Worm (Caenorhabditis elegans) whole organism, young adult: ENCODE data around the gene T09A12.1.

Experiments
- C06A6.2 ChIP-seq: fragments of 200-800 bp; sonication (Bioruptor generic); conservative IDR thresholded peaks from 2 replicates; pipeline ENCODE4 v1.3.6; 2022; ENCODE audit warnings: missing genetic modification characterization, missing compliant biosample characterization
- F33H1.4 ChIP-seq: fragments of 200-800 bp; sonication (Bioruptor generic); IDR thresholded peaks from 2 replicates; pipeline ENCODE4 v1.3.6; 2022; ENCODE audit warnings: missing genetic modification reagents, missing genetic modification characterization, missing compliant biosample characterization
- F37B4.10 ChIP-seq: fragments of 200-800 bp; sonication (Bioruptor generic); IDR thresholded peaks from 2 replicates; pipeline ENCODE4 v1.3.6; 2022; ENCODE audit warnings: missing genetic modification characterization, missing compliant biosample characterization
- F39B2.1 ChIP-seq: fragments of 200-800 bp; sonication (Bioruptor generic); IDR thresholded peaks from 2 replicates; pipeline ENCODE4 v1.3.6; 2022; ENCODE audit warnings: missing genetic modification reagents, missing genetic modification characterization, missing compliant biosample characterization
- F55B11.4 ChIP-seq: sonication (generic microtip); optimal IDR thresholded peaks from 2 replicates; lab custom pipeline; 2016; ENCODE audit warnings: missing compliant biosample characterization, missing genetic modification characterization, borderline replicate concordance; ENCODE audit not compliant: insufficient read depth
- F57A8.1 ChIP-seq: fragments of 200-800 bp; sonication (Bioruptor generic); optimal IDR thresholded peaks from 2 replicates; lab custom pipeline; 2018; ENCODE audit warnings: mild to moderate bottlenecking, missing genetic modification characterization, moderate library complexity, missing compliant biosample characterization
- F57C9.4 ChIP-seq: sonication (generic microtip); optimal IDR thresholded peaks from 2 replicates; lab custom pipeline; 2017; ENCODE audit warnings: mild to moderate bottlenecking, missing genetic modification characterization, missing compliant biosample characterization
- T07F8.4 ChIP-seq: sonication (generic microtip); optimal IDR thresholded peaks from 2 replicates; lab custom pipeline; 2016; ENCODE audit warnings: mild to moderate bottlenecking, missing genetic modification characterization, moderate library complexity, missing compliant biosample characterization
- Y53F4B.3 ChIP-seq: fragments of 200-800 bp; sonication (Bioruptor generic); IDR thresholded peaks from 2 replicates; pipeline ENCODE4 v1.3.6; 2022; ENCODE audit warnings: missing genetic modification reagents, missing genetic modification characterization, missing compliant biosample characterization
- atf-7 ChIP-seq: sonication (generic microtip); optimal IDR thresholded peaks from 2 replicates; lab custom pipeline; 2017; ENCODE audit warnings: mild to moderate bottlenecking, missing genetic modification characterization, missing compliant biosample characterization
- attf-5 ChIP-seq: fragments of 200-800 bp; sonication (Bioruptor generic); optimal IDR thresholded peaks from 2 replicates; lab custom pipeline; 2018; ENCODE audit warnings: mild to moderate bottlenecking, missing genetic modification characterization, missing compliant biosample characterization
- bed-2 ChIP-seq: fragments of 200-800 bp; sonication (Bioruptor generic); IDR thresholded peaks from 2 replicates; pipeline ENCODE4 v1.3.6; 2022; ENCODE audit warnings: missing genetic modification reagents, missing genetic modification characterization, missing compliant biosample characterization
- cebp-1 ChIP-seq, 2 experiments: fragments of 200-800 bp in 1 of 2; sonication (Bioruptor generic) in 1 of 2; sonication (generic microtip) in 1 of 2; IDR thresholded peaks in 1 of 2; optimal IDR thresholded peaks in 1 of 2; 2 replicates each; pipeline versions ENCODE4 v1.3.6 to Lab custom; 2017 to 2022; ENCODE audit warnings: missing compliant biosample characterization in 2 of 2, missing genetic modification characterization in 2 of 2, mild to moderate bottlenecking in 1 of 2, missing genetic modification reagents in 1 of 2, moderate library complexity in 1 of 2
- ceh-100 ChIP-seq: fragments of 200-800 bp; sonication (Bioruptor generic); IDR thresholded peaks from 2 replicates; pipeline ENCODE4 v1.3.6; 2022; ENCODE audit warnings: missing genetic modification reagents, missing genetic modification characterization, missing compliant biosample characterization
- ceh-40 ChIP-seq: fragments of 200-800 bp; sonication (Bioruptor generic); IDR thresholded peaks from 2 replicates; pipeline ENCODE4 v1.3.6; 2022; ENCODE audit warnings: missing genetic modification characterization, missing compliant biosample characterization
- ceh-58 ChIP-seq: fragments of 200-800 bp; sonication (Bioruptor generic); IDR thresholded peaks from 2 replicates; pipeline ENCODE4 v1.3.6; 2022; ENCODE audit warnings: missing genetic modification characterization, missing compliant biosample characterization
- ceh-79 ChIP-seq: sonication (generic microtip); optimal IDR thresholded peaks from 2 replicates; lab custom pipeline; 2017; ENCODE audit warnings: mild to moderate bottlenecking, missing genetic modification characterization, missing compliant biosample characterization
- ceh-91 ChIP-seq: fragments of 200-800 bp; sonication (Bioruptor generic); IDR thresholded peaks from 2 replicates; pipeline ENCODE4 v1.3.6; 2022; ENCODE audit warnings: missing genetic modification reagents, missing genetic modification characterization, missing compliant biosample characterization
- dox-1 ChIP-seq: fragments of 200-800 bp; sonication (Bioruptor generic); IDR thresholded peaks from 2 replicates; pipeline ENCODE4 v1.3.6; 2022; ENCODE audit warnings: missing genetic modification reagents, missing genetic modification characterization, missing compliant biosample characterization
- dpff-1 ChIP-seq: sonication (generic microtip); optimal IDR thresholded peaks from 2 replicates; lab custom pipeline; 2017; ENCODE audit warnings: mild to moderate bottlenecking, missing genetic modification characterization, missing compliant biosample characterization
- dpl-1 ChIP-seq: fragments of 150-350 bp; optimal IDR thresholded peaks from 2 replicates; lab custom pipeline; 2014; ENCODE audit warnings: missing biosample characterization, missing genetic modification reagents, missing genetic modification characterization
- egl-44 ChIP-seq: fragments of 200-800 bp; sonication (Bioruptor generic); IDR thresholded peaks from 2 replicates; pipeline ENCODE4 v1.3.6; 2022; ENCODE audit warnings: missing genetic modification reagents, missing genetic modification characterization, missing compliant biosample characterization
- egrh-3 ChIP-seq: fragments of 200-800 bp; sonication (Bioruptor generic); IDR thresholded peaks from 2 replicates; pipeline ENCODE4 v1.3.6; 2022; ENCODE audit warnings: missing genetic modification reagents, missing genetic modification characterization, missing compliant biosample characterization
- ekl-4 ChIP-seq: fragments of 200-800 bp; sonication (Bioruptor generic); IDR thresholded peaks from 2 replicates; pipeline ENCODE4 v1.3.6; 2022; ENCODE audit warnings: missing genetic modification reagents, missing genetic modification characterization, missing compliant biosample characterization
- ets-4 ChIP-seq: fragments of 200-800 bp; sonication (Bioruptor generic); optimal IDR thresholded peaks from 2 replicates; lab custom pipeline; 2018; ENCODE audit warnings: mild to moderate bottlenecking, missing genetic modification characterization, missing compliant biosample characterization
- fkh-3 ChIP-seq: sonication (generic microtip); optimal IDR thresholded peaks from 2 replicates; lab custom pipeline; 2016; ENCODE audit warnings: mild to moderate bottlenecking, missing genetic modification characterization, missing compliant biosample characterization
- hlh-12 ChIP-seq: sonication (generic microtip); optimal IDR thresholded peaks from 2 replicates; lab custom pipeline; 2016; ENCODE audit warnings: missing genetic modification characterization, missing compliant biosample characterization
- hlh-26 ChIP-seq: fragments of 200-800 bp; sonication (Bioruptor generic); conservative IDR thresholded peaks from 2 replicates; pipeline ENCODE4 v1.3.6; 2022; ENCODE audit warnings: missing genetic modification reagents, missing genetic modification characterization, missing compliant biosample characterization
- lin-40 ChIP-seq: sonication (generic microtip); optimal IDR thresholded peaks from 2 replicates; lab custom pipeline; 2016; ENCODE audit warnings: missing genetic modification characterization, mild to moderate bottlenecking, missing compliant biosample characterization, missing genotype, missing genetic modification reagents
- madf-3 ChIP-seq: fragments of 200-800 bp; sonication (Bioruptor generic); IDR thresholded peaks from 2 replicates; pipeline ENCODE4 v1.3.6; 2022; ENCODE audit warnings: missing genetic modification reagents, missing genetic modification characterization, missing compliant biosample characterization
- madf-8 ChIP-seq: fragments of 200-800 bp; sonication (Bioruptor generic); conservative IDR thresholded peaks from 2 replicates; pipeline ENCODE4 v1.3.6; 2022; ENCODE audit warnings: missing genetic modification reagents, missing genetic modification characterization, missing compliant biosample characterization
- mel-28 ChIP-seq: sonication (generic microtip); optimal IDR thresholded peaks from 2 replicates; lab custom pipeline; 2016; ENCODE audit warnings: borderline replicate concordance, mild to moderate bottlenecking, missing genetic modification characterization, missing compliant biosample characterization
- mxl-1 ChIP-seq: sonication (generic microtip); optimal IDR thresholded peaks from 2 replicates; lab custom pipeline; 2016; ENCODE audit warnings: missing genetic modification characterization, missing compliant biosample characterization
- nfya-2 ChIP-seq: fragments of 200-800 bp; sonication (Bioruptor generic); IDR thresholded peaks from 2 replicates; pipeline ENCODE4 v1.3.6; 2022; ENCODE audit warnings: missing genetic modification reagents, missing genetic modification characterization, missing compliant biosample characterization
- nhr-179 ChIP-seq: sonication (generic microtip); optimal IDR thresholded peaks from 2 replicates; lab custom pipeline; 2016; ENCODE audit warnings: mild to moderate bottlenecking, missing genetic modification characterization, missing compliant biosample characterization
- nhr-27 ChIP-seq: fragments of 200-800 bp; sonication (Bioruptor generic); optimal IDR thresholded peaks from 2 replicates; lab custom pipeline; 2018; ENCODE audit warnings: mild to moderate bottlenecking, missing genetic modification characterization, moderate library complexity, missing compliant biosample characterization
- nhr-80 ChIP-seq: sonication (generic microtip); optimal IDR thresholded peaks from 2 replicates; lab custom pipeline; 2016; ENCODE audit warnings: missing genetic modification characterization, missing compliant biosample characterization
- pha-4 ChIP-seq: fragments of 150-350 bp; sonication (generic microtip); optimal IDR thresholded peaks from 2 replicates; lab custom pipeline; 2014; ENCODE audit warnings: missing biosample characterization, missing genetic modification reagents, missing genetic modification characterization
- rcor-1 ChIP-seq: fragments of 200-800 bp; sonication (Bioruptor generic); IDR thresholded peaks from 2 replicates; pipeline ENCODE4 v1.3.6; 2022; ENCODE audit warnings: missing genetic modification reagents, missing genetic modification characterization, missing compliant biosample characterization
- rec-8 ChIP-seq, 2 experiments: sonication (generic microtip); optimal IDR thresholded peaks; 2 replicates each; lab custom pipeline; 2016; ENCODE audit warnings: mild to moderate bottlenecking in 2 of 2, missing genetic modification characterization in 2 of 2, missing genetic modification reagents in 2 of 2, missing genotype in 2 of 2, missing biosample characterization in 1 of 2, missing compliant biosample characterization in 1 of 2, moderate library complexity in 1 of 2
- tlf-1 ChIP-seq: fragments of 200-800 bp; sonication (Bioruptor generic); optimal IDR thresholded peaks from 2 replicates; lab custom pipeline; 2018; ENCODE audit warnings: mild to moderate bottlenecking, missing genetic modification characterization, missing compliant biosample characterization
- zfh-2 ChIP-seq: fragments of 200-800 bp; sonication (Bioruptor generic); conservative IDR thresholded peaks from 2 replicates; pipeline ENCODE4 v1.3.6; 2022; ENCODE audit warnings: missing genetic modification reagents, missing genetic modification characterization, missing compliant biosample characterization
- zim-3 ChIP-seq: sonication (generic microtip); optimal IDR thresholded peaks from 2 replicates; lab custom pipeline; 2017; ENCODE audit warnings: mild to moderate bottlenecking, missing genetic modification characterization, moderate library complexity, missing compliant biosample characterization
- ztf-22 ChIP-seq: fragments of 200-800 bp; sonication (Bioruptor generic); optimal IDR thresholded peaks from 2 replicates; lab custom pipeline; 2018; ENCODE audit warnings: mild to moderate bottlenecking, missing genetic modification characterization, moderate library complexity, missing compliant biosample characterization
- ztf-26 ChIP-seq: sonication (generic microtip); optimal IDR thresholded peaks from 2 replicates; lab custom pipeline; 2017; ENCODE audit warnings: missing genetic modification characterization, missing compliant biosample characterization
- ztf-6 ChIP-seq: fragments of 200-800 bp; sonication (Bioruptor generic); IDR thresholded peaks from 2 replicates; pipeline ENCODE4 v1.3.6; 2022; ENCODE audit warnings: missing genetic modification reagents, missing genetic modification characterization, missing compliant biosample characterization

T09A12.1 gene

ce11 chrIV:8251346-8251745 is 7.1 kb downstream of the T09A12.1 start:
- TF ChIP-seq dpff-1 (tag; lab: Kevin White, UChicago): no peak
- TF ChIP-seq nhr-80 (tag; lab: Kevin White, UChicago): peak; percentile 74

ce11 chrIV:8252856-8253255 is 8.6 kb downstream of the T09A12.1 start:
- peak; percentile 91; the same call in 1 of the 2 replicates for TF ChIP-seq ceh-40
- peak; percentile 29; the same call in 1 of the 2 replicates for TF ChIP-seq C06A6.2 (GFP tag; lab: Robert Waterston, UW)
- 0 out of 2 replicates have a peak, but pooled peaks have one; percentile 71 for TF ChIP-seq ceh-58
- 0 out of 2 replicates have a peak, but pooled peaks have one; percentile 22 for TF ChIP-seq hlh-26 (GFP tag; lab: Robert Waterston, UW)
- peak; percentile 92 to 96 for TF ChIP-seq rec-8 (tag; optimal IDR thresholded peaks at IDR 0.05; lab: Kevin White, UChicago)
- TF ChIP-seq nfya-2 (GFP tag; lab: Robert Waterston, UW): no peak
- TF ChIP-seq dpl-1 (GFP tag; lab: Kevin White, UChicago): no peak
- peak; percentile 86 for TF ChIP-seq hlh-12
- peak; percentile 62 for TF ChIP-seq nhr-179 (tag; lab: Kevin White, UChicago)
- peak; percentile 56; the same call in 1 of the 2 replicates for TF ChIP-seq ekl-4 (GFP tag; lab: Robert Waterston, UW)
- no peak for TF ChIP-seq madf-8 (GFP tag; lab: Robert Waterston, UW)
- peak; percentile 75 for TF ChIP-seq lin-40 (tag; lab: Kevin White, UChicago)
- TF ChIP-seq Y53F4B.3 (GFP tag; lab: Robert Waterston, UW): peak; percentile 78
- TF ChIP-seq T07F8.4: peak; percentile 75
- TF ChIP-seq ceh-100 (GFP tag; lab: Robert Waterston, UW): peak; percentile 66
- peak; percentile 54 for TF ChIP-seq nhr-27
- TF ChIP-seq tlf-1 (GFP tag; lab: Kevin White, UChicago): peak; percentile 69
- TF ChIP-seq atf-7 (tag; lab: Kevin White, UChicago): peak; percentile 66
- peak; percentile 88 for TF ChIP-seq mel-28 (tag; lab: Kevin White, UChicago)
- peak; percentile 91 for TF ChIP-seq mxl-1 (tag; lab: Kevin White, UChicago)
- TF ChIP-seq ceh-91 (GFP tag; lab: Robert Waterston, UW): peak; percentile 61; the same call in 1 of the 2 replicates
- TF ChIP-seq bed-2: no peak
- peak; percentile 75 for TF ChIP-seq ceh-79
- TF ChIP-seq pha-4: no peak
- peak; percentile 75 for TF ChIP-seq F57A8.1 (GFP tag; lab: Kevin White, UChicago)
- peak; percentile 75 for TF ChIP-seq attf-5
- TF ChIP-seq egrh-3 (GFP tag; lab: Robert Waterston, UW): 0 out of 2 replicates have a peak, but pooled peaks have one; percentile 32
- no peak; the same call in 1 of the 2 replicates for TF ChIP-seq dox-1
- no peak for TF ChIP-seq F55B11.4 (tag; lab: Kevin White, UChicago)
- no peak for TF ChIP-seq F39B2.1 (GFP tag; lab: Robert Waterston, UW)
- TF ChIP-seq zim-3 (tag; lab: Kevin White, UChicago): peak; percentile 97
- no peak for TF ChIP-seq zfh-2 (GFP tag; lab: Robert Waterston, UW)
- peak; percentile 83 for TF ChIP-seq fkh-3
- TF ChIP-seq madf-3 (GFP tag; lab: Robert Waterston, UW): peak; percentile 81
- peak; percentile 51 for TF ChIP-seq ets-4 (GFP tag; lab: Kevin White, UChicago)
- TF ChIP-seq ztf-22 (GFP tag; lab: Kevin White, UChicago): peak; percentile 68
- TF ChIP-seq rcor-1: peak; percentile 71
- TF ChIP-seq ztf-26 (tag; lab: Kevin White, UChicago): peak; percentile 82
- no peak for TF ChIP-seq cebp-1 (GFP tag; IDR thresholded peaks at IDR 0.05; lab: Robert Waterston, UW)
- TF ChIP-seq cebp-1 (tag; optimal IDR thresholded peaks at IDR 0.05; lab: Kevin White, UChicago): peak; percentile 80
- TF ChIP-seq F37B4.10 (GFP tag; lab: Robert Waterston, UW): no peak
- TF ChIP-seq dpff-1 (tag; lab: Kevin White, UChicago): peak; percentile 52
- TF ChIP-seq ztf-6 (GFP tag; lab: Robert Waterston, UW): peak; percentile 77; the same call in 1 of the 2 replicates
- TF ChIP-seq egl-44 (GFP tag; lab: Robert Waterston, UW): peak; percentile 60; the same call in 1 of the 2 replicates
- TF ChIP-seq F57C9.4: peak; percentile 54
- peak; percentile 49 for TF ChIP-seq F33H1.4 (GFP tag; lab: Robert Waterston, UW)
